Worm (Caenorhabditis elegans) whole organism, L4 larva: ENCODE results near the gene lst-2.

Experiments used
- F10B5.3 ChIP-seq: sonication (generic microtip); optimal IDR thresholded peaks from 2 replicates; lab custom pipeline; 2016; ENCODE audit warnings: mild to moderate bottlenecking, missing genetic modification characterization, missing compliant biosample characterization
- F37D6.2 ChIP-seq: sonication (generic microtip); optimal IDR thresholded peaks from 2 replicates; lab custom pipeline; 2016; ENCODE audit warnings: mild to moderate bottlenecking, missing genetic modification characterization, missing compliant biosample characterization
- F49E8.2 ChIP-seq: sonication (generic microtip); optimal IDR thresholded peaks from 2 replicates; lab custom pipeline; 2016; ENCODE audit warnings: missing compliant biosample characterization, mild to moderate bottlenecking, missing genetic modification characterization, borderline replicate concordance
- R02D3.7 ChIP-seq: fragments of 150-350 bp; sonication (generic microtip); optimal IDR thresholded peaks from 3 replicates; lab custom pipeline; 2014; ENCODE audit warnings: missing biosample characterization, missing genetic modification characterization
- T20F7.1 ChIP-seq: fragments of 200-800 bp; sonication (Bioruptor generic); optimal IDR thresholded peaks from 2 replicates; lab custom pipeline; 2018; ENCODE audit warnings: mild to moderate bottlenecking, missing genetic modification characterization, missing compliant biosample characterization
- T26A8.4 ChIP-seq: fragments of 200-800 bp; sonication (Bioruptor generic); IDR thresholded peaks from 2 replicates; pipeline ENCODE4 v1.3.6; 2022; ENCODE audit warnings: missing genetic modification characterization, missing compliant biosample characterization
- Y105C5A.15 ChIP-seq: fragments of 200-800 bp; sonication (Bioruptor generic); IDR thresholded peaks from 2 replicates; pipeline ENCODE4 v1.3.6; 2022; ENCODE audit warnings: missing genetic modification characterization, missing compliant biosample characterization
- Y5F2A.4 ChIP-seq: fragments of 200-800 bp; sonication (Bioruptor generic); optimal IDR thresholded peaks from 2 replicates; lab custom pipeline; 2018; ENCODE audit warnings: mild to moderate bottlenecking, missing genetic modification characterization, missing compliant biosample characterization
- Y75B8A.6 ChIP-seq: fragments of 200-800 bp; sonication (Bioruptor generic); IDR thresholded peaks from 2 replicates; pipeline ENCODE4 v1.3.6; 2022; ENCODE audit warnings: missing genetic modification reagents, missing genetic modification characterization, missing compliant biosample characterization
- ctbp-1 ChIP-seq: fragments of 200-800 bp; sonication (Bioruptor generic); IDR thresholded peaks from 2 replicates; pipeline ENCODE4 v1.3.6; 2022; ENCODE audit warnings: missing genetic modification reagents, missing genetic modification characterization, missing compliant biosample characterization
- daf-16 ChIP-seq, 3 experiments: sonication (generic microtip); optimal IDR thresholded peaks; 2 replicates each; lab custom pipeline; 2016 to 2017; ENCODE audit warnings: missing genetic modification characterization in 3 of 3, missing genetic modification reagents in 3 of 3, mild to moderate bottlenecking in 2 of 3, missing compliant biosample characterization in 2 of 3, missing biosample characterization in 1 of 3, moderate library complexity in 1 of 3
- dmd-9 ChIP-seq: fragments of 200-800 bp; sonication (Bioruptor generic); IDR thresholded peaks from 2 replicates; pipeline ENCODE4 v1.3.6; 2022; ENCODE audit warnings: missing genetic modification reagents, missing genetic modification characterization, missing compliant biosample characterization
- dpl-1 ChIP-seq: fragments of 150-350 bp; optimal IDR thresholded peaks from 2 replicates; lab custom pipeline; 2014; ENCODE audit warnings: missing biosample characterization, missing genetic modification reagents, missing genetic modification characterization
- egl-27 ChIP-seq: sonication (generic microtip); optimal IDR thresholded peaks from 3 replicates; lab custom pipeline; 2017; ENCODE audit warnings: missing biosample characterization, missing genetic modification reagents, missing genetic modification characterization
- fkh-10 ChIP-seq: fragments of 150-350 bp; optimal IDR thresholded peaks from 2 replicates; lab custom pipeline; 2014; ENCODE audit warnings: missing biosample characterization, missing genetic modification reagents, missing genetic modification characterization
- gei-8 ChIP-seq: fragments of 200-800 bp; sonication (Bioruptor generic); optimal IDR thresholded peaks from 2 replicates; lab custom pipeline; 2018; ENCODE audit warnings: mild to moderate bottlenecking, missing genetic modification characterization, missing compliant biosample characterization
- hif-1 ChIP-seq, 2 experiments: sonication (generic microtip); optimal IDR thresholded peaks; 2 replicates each; lab custom pipeline; 2016 to 2017; ENCODE audit warnings: missing compliant biosample characterization in 2 of 2, missing genetic modification characterization in 2 of 2, missing genetic modification reagents in 2 of 2, missing genotype in 2 of 2, mild to moderate bottlenecking in 1 of 2
- hlh-30 ChIP-seq: sonication (generic microtip); optimal IDR thresholded peaks from 2 replicates; lab custom pipeline; 2017; ENCODE audit warnings: antibody characterized with exemption, mild to moderate bottlenecking, missing genetic modification characterization, missing compliant biosample characterization; ENCODE audit not compliant: insufficient read depth
- hmg-1.1 ChIP-seq: fragments of 200-800 bp; sonication (Bioruptor generic); IDR thresholded peaks from 2 replicates; pipeline ENCODE4 v1.3.6; 2022; ENCODE audit warnings: missing genetic modification reagents, missing genetic modification characterization, missing compliant biosample characterization
- jun-1 ChIP-seq: fragments of 150-350 bp; optimal IDR thresholded peaks from 2 replicates; lab custom pipeline; 2014; ENCODE audit warnings: missing biosample characterization, missing genetic modification reagents, missing genetic modification characterization
- lim-7 ChIP-seq: fragments of 200-800 bp; sonication (Bioruptor generic); IDR thresholded peaks from 2 replicates; pipeline ENCODE4 v1.3.6; 2022; ENCODE audit warnings: missing genetic modification characterization, missing compliant biosample characterization
- lin-29 ChIP-seq: fragments of 200-800 bp; sonication (Bioruptor generic); IDR thresholded peaks from 2 replicates; pipeline ENCODE4 v1.3.6; 2022; ENCODE audit warnings: missing genetic modification reagents, missing genetic modification characterization, missing compliant biosample characterization
- lin-38 ChIP-seq: fragments of 200-800 bp; sonication (Bioruptor generic); IDR thresholded peaks from 2 replicates; pipeline ENCODE4 v1.3.6; 2022; ENCODE audit warnings: missing genetic modification reagents, missing genetic modification characterization, missing compliant biosample characterization
- lir-3 ChIP-seq: sonication (generic microtip); optimal IDR thresholded peaks from 2 replicates; lab custom pipeline; 2016; ENCODE audit warnings: mild to moderate bottlenecking, missing genetic modification characterization, missing compliant biosample characterization
- lsy-2 ChIP-seq, 2 experiments: fragments of 150-350 bp in 1 of 2; sonication (generic microtip) in 1 of 2; optimal IDR thresholded peaks; 2 replicates each; lab custom pipeline; 2014 to 2017; ENCODE audit warnings: missing biosample characterization in 2 of 2, missing genetic modification characterization in 2 of 2
- mdt-29 ChIP-seq: fragments of 200-800 bp; sonication (Bioruptor generic); IDR thresholded peaks from 2 replicates; pipeline ENCODE4 v1.3.6; 2022; ENCODE audit warnings: missing genetic modification reagents, missing genetic modification characterization, missing compliant biosample characterization
- mep-1 ChIP-seq: fragments of 150-350 bp; sonication (generic microtip); optimal IDR thresholded peaks from 3 replicates; lab custom pipeline; 2014; ENCODE audit warnings: missing biosample characterization, missing genetic modification characterization
- mes-2 ChIP-seq: sonication (generic microtip); optimal IDR thresholded peaks from 2 replicates; lab custom pipeline; 2016; ENCODE audit warnings: missing genotype, mild to moderate bottlenecking, missing genetic modification characterization, missing compliant biosample characterization; ENCODE audit not compliant: poor library complexity, severe bottlenecking
- mxl-2 ChIP-seq: fragments of 200-800 bp; sonication (Bioruptor generic); conservative IDR thresholded peaks from 2 replicates; pipeline ENCODE4 v1.3.6; 2022; ENCODE audit warnings: missing genetic modification reagents, missing genetic modification characterization, missing compliant biosample characterization
- mxl-3 ChIP-seq: fragments of 200-800 bp; sonication (Bioruptor generic); optimal IDR thresholded peaks from 2 replicates; lab custom pipeline; 2018; ENCODE audit warnings: mild to moderate bottlenecking, missing genetic modification characterization, missing compliant biosample characterization
- nhr-10 ChIP-seq: fragments of 150-350 bp; optimal IDR thresholded peaks from 2 replicates; lab custom pipeline; 2014; ENCODE audit warnings: missing biosample characterization, missing genetic modification characterization
- nhr-28 ChIP-seq: fragments of 150-350 bp; optimal IDR thresholded peaks from 2 replicates; lab custom pipeline; 2014; ENCODE audit warnings: missing biosample characterization, missing genetic modification characterization
- nhr-48 ChIP-seq: sonication (generic microtip); optimal IDR thresholded peaks from 2 replicates; lab custom pipeline; 2016; ENCODE audit warnings: mild to moderate bottlenecking, missing genetic modification characterization, missing compliant biosample characterization
- nhr-6 ChIP-seq: fragments of 150-350 bp; optimal IDR thresholded peaks from 2 replicates; lab custom pipeline; 2014; ENCODE audit warnings: missing biosample characterization, missing genetic modification characterization
- nhr-76 ChIP-seq: fragments of 150-350 bp; optimal IDR thresholded peaks from 2 replicates; lab custom pipeline; 2014; ENCODE audit warnings: missing biosample characterization, missing genetic modification characterization
- pha-4 ChIP-seq, 2 experiments: fragments of 150-350 bp in 1 of 2; fragments of 200-800 bp in 1 of 2; sonication (Bioruptor generic) in 1 of 2; IDR thresholded peaks in 1 of 2; optimal IDR thresholded peaks in 1 of 2; 2 replicates each; pipeline versions ENCODE4 v1.3.6 to Lab custom; 2014 to 2022; ENCODE audit warnings: missing genetic modification characterization in 2 of 2, missing genetic modification reagents in 2 of 2, missing biosample characterization in 1 of 2, missing compliant biosample characterization in 1 of 2
- php-3 ChIP-seq: fragments of 200-800 bp; sonication (Bioruptor generic); IDR thresholded peaks from 2 replicates; pipeline ENCODE4 v1.3.6; 2022; ENCODE audit warnings: missing genetic modification reagents, missing genetic modification characterization, missing compliant biosample characterization
- pqm-1 ChIP-seq: sonication (generic microtip); optimal IDR thresholded peaks from 2 replicates; lab custom pipeline; 2017; ENCODE audit warnings: missing biosample characterization, missing genetic modification characterization
- rbr-2 ChIP-seq: sonication (generic microtip); optimal IDR thresholded peaks from 2 replicates; lab custom pipeline; 2016; ENCODE audit warnings: missing genotype, missing genetic modification characterization, missing compliant biosample characterization
- spr-3 ChIP-seq: fragments of 200-800 bp; sonication (Bioruptor generic); optimal IDR thresholded peaks from 2 replicates; lab custom pipeline; 2018; ENCODE audit warnings: mild to moderate bottlenecking, missing genetic modification characterization, missing compliant biosample characterization
- tag-97 ChIP-seq: fragments of 200-800 bp; sonication (Bioruptor generic); IDR thresholded peaks from 2 replicates; pipeline ENCODE4 v1.3.6; 2022; ENCODE audit warnings: missing genetic modification characterization, missing compliant biosample characterization
- unc-130 ChIP-seq: sonication (generic microtip); optimal IDR thresholded peaks from 2 replicates; lab custom pipeline; 2016; ENCODE audit warnings: missing genetic modification reagents, missing genetic modification characterization, missing compliant biosample characterization
- unc-39 ChIP-seq: sonication (generic microtip); optimal IDR thresholded peaks from 2 replicates; lab custom pipeline; 2017; ENCODE audit warnings: missing biosample characterization, missing genetic modification characterization
- zfp-2 ChIP-seq: sonication (generic microtip); optimal IDR thresholded peaks from 2 replicates; lab custom pipeline; 2016; ENCODE audit warnings: mild to moderate bottlenecking, missing genetic modification characterization, missing compliant biosample characterization
- zfp-3 ChIP-seq: fragments of 200-800 bp; sonication (Bioruptor generic); conservative IDR thresholded peaks from 2 replicates; pipeline ENCODE4 v1.3.6; 2022; ENCODE audit warnings: missing genetic modification reagents, missing genetic modification characterization, missing compliant biosample characterization
- zip-2 ChIP-seq: fragments of 150-350 bp; optimal IDR thresholded peaks from 2 replicates; lab custom pipeline; 2014; ENCODE audit warnings: missing biosample characterization, missing genetic modification characterization
- ztf-11 ChIP-seq: fragments of 150-350 bp; optimal IDR thresholded peaks from 2 replicates; lab custom pipeline; 2014; ENCODE audit warnings: missing biosample characterization, missing genetic modification characterization
- ztf-7 ChIP-seq: fragments of 150-350 bp; optimal IDR thresholded peaks from 2 replicates; lab custom pipeline; 2014; ENCODE audit warnings: missing biosample characterization, missing genetic modification characterization

Gene lst-2

DNA sequence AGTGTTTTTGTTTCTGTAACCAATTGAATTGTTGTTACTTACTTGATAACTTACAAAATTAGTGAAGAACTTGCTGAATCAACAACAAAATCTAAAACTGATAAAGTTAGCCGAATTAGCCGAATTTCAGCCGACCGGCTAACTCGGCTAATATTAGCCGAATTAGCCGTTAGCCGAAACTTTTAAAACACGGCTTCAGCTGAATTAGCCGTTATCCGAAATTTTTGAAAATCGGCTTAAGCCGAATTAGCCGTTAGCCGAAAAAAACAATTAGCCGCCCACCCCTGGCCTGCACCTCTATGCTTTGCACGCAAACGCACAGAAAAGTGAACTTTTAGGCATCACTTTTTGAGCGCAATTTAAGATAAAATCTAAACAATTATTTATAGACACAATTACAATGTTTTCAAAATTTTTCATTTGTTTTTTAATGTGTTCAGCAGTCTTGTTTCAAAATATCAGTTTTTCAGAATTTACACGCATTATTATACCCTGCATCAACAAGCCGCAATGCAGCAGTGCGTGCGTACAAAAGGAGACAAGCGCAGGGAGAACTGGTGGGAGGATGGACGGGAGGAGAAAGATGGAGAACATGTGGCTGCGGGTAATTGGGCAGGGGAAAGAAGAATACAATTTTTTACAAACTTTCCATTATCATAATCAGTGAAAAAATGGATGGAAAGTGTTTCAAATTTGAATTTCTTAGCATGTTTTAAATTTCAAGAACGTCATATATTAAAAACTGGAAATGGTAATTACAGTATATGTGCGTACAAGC lies 12.1 kb upstream of the lst-2 start (continued):
- TF ChIP-seq lsy-2 (tag; optimal IDR thresholded peaks at IDR 0.05; lab: Kevin White, UChicago), result peak in 1 of 2 experiments; percentile 83
- TF ChIP-seq ctbp-1, result 0 out of 2 replicates have a peak, but pooled peaks have one; percentile 32
- peak; percentile 69 for TF ChIP-seq nhr-28 (tag; lab: Kevin White, UChicago)
- peak; percentile 63 for TF ChIP-seq ztf-7
- TF ChIP-seq gei-8 (GFP tag; lab: Kevin White, UChicago), result no peak
- no peak for TF ChIP-seq mdt-29 (GFP tag; lab: Robert Waterston, UW)
- TF ChIP-seq rbr-2 (tag; lab: Kevin White, UChicago), result peak; percentile 88
- TF ChIP-seq tag-97 (GFP tag; lab: Robert Waterston, UW), result no peak
- TF ChIP-seq nhr-76 (tag; lab: Kevin White, UChicago), result no peak
- TF ChIP-seq zfp-2, result peak; percentile 12
- no peak for TF ChIP-seq egl-27 (tag; lab: Kevin White, UChicago)
- TF ChIP-seq daf-16 (GFP tag; optimal IDR thresholded peaks at IDR 0.05; lab: Kevin White, UChicago), result peak; percentile 33 to 89
- peak; percentile 74 for TF ChIP-seq daf-16 (tag; optimal IDR thresholded peaks at IDR 0.05; lab: Kevin White, UChicago)
- no peak for TF ChIP-seq unc-39 (tag; lab: Kevin White, UChicago)
- TF ChIP-seq Y75B8A.6 (GFP tag; lab: Robert Waterston, UW), result no peak
- TF ChIP-seq R02D3.7 (tag; lab: Kevin White, UChicago), result no peak
- peak; percentile 71 for TF ChIP-seq jun-1 (tag; lab: Kevin White, UChicago)
- TF ChIP-seq mxl-2 (GFP tag; lab: Robert Waterston, UW), result no peak
- TF ChIP-seq nhr-10 (tag; lab: Kevin White, UChicago), result peak; percentile 36
- TF ChIP-seq lin-29 (GFP tag; lab: Robert Waterston, UW), result peak; percentile 68; the same call in 1 of the 2 replicates
- TF ChIP-seq mxl-3 (GFP tag; lab: Kevin White, UChicago), result peak; percentile 78
- peak; percentile 21 for TF ChIP-seq lir-3 (tag; lab: Kevin White, UChicago)
- peak; percentile 80 for TF ChIP-seq F10B5.3 (tag; lab: Kevin White, UChicago)
- TF ChIP-seq Y5F2A.4 (GFP tag; lab: Kevin White, UChicago), result peak; percentile 65
- no peak; the same call in 1 of the 2 replicates for TF ChIP-seq lin-38 (GFP tag; lab: Robert Waterston, UW)
- TF ChIP-seq T26A8.4, result no peak
- TF ChIP-seq hmg-1.1, result peak; percentile 96
- peak; percentile 44 for TF ChIP-seq dpl-1 (GFP tag; lab: Kevin White, UChicago)
- TF ChIP-seq nhr-48 (tag; lab: Kevin White, UChicago), result peak; percentile 58
- peak; percentile 16 for TF ChIP-seq pqm-1
- TF ChIP-seq T20F7.1, result peak; percentile 74
- peak; percentile 71 for TF ChIP-seq hlh-30 (tag; lab: Kevin White, UChicago)
- peak; percentile 58 for TF ChIP-seq F37D6.2 (tag; lab: Kevin White, UChicago)
- no peak for TF ChIP-seq ztf-11 (tag; lab: Kevin White, UChicago)
- no peak for TF ChIP-seq lim-7 (GFP tag; lab: Robert Waterston, UW)
- TF ChIP-seq unc-130 (GFP tag; lab: Kevin White, UChicago), result no peak
- TF ChIP-seq php-3 (GFP tag; lab: Robert Waterston, UW), result peak; percentile 60; the same call in 1 of the 2 replicates
- peak; percentile 92 for TF ChIP-seq mes-2
- TF ChIP-seq pha-4 (GFP tag; IDR thresholded peaks at IDR 0.05; lab: Robert Waterston, UW), result peak; percentile 74; the same call in 1 of the 2 replicates
- TF ChIP-seq pha-4 (tag; optimal IDR thresholded peaks at IDR 0.05; lab: Kevin White, UChicago), result no peak
- TF ChIP-seq F49E8.2 (tag; lab: Kevin White, UChicago), result no peak
- TF ChIP-seq zfp-3 (GFP tag; lab: Robert Waterston, UW), result peak; percentile 55; the same call in 1 of the 2 replicates
- TF ChIP-seq dmd-9 (GFP tag; lab: Robert Waterston, UW), result 0 out of 2 replicates have a peak, but pooled peaks have one; percentile 36
- TF ChIP-seq fkh-10 (GFP tag; lab: Kevin White, UChicago), result peak; percentile 38
- peak in 1 of 2 experiments; percentile 41 for TF ChIP-seq hif-1 (tag; optimal IDR thresholded peaks at IDR 0.05; lab: Kevin White, UChicago)
- TF ChIP-seq mep-1 (tag; lab: Kevin White, UChicago), result peak; percentile 91
- peak; percentile 84 for TF ChIP-seq nhr-6 (tag; lab: Kevin White, UChicago)
- no peak for TF ChIP-seq Y105C5A.15 (GFP tag; lab: Robert Waterston, UW)
- peak; percentile 65 for TF ChIP-seq spr-3
- TF ChIP-seq zip-2 (tag; lab: Kevin White, UChicago), result peak; percentile 64
